Worm (Caenorhabditis elegans) whole organism, L4 larva: Measurements from ENCODE around the gene C43C3.4.

Experiments
- F44E2.7 ChIP-seq: fragments of 200-800 bp; sonication (Bioruptor generic); IDR thresholded peaks from 2 replicates; pipeline ENCODE4 v2.1.2; 2022; ENCODE audit warnings: missing genetic modification characterization, missing compliant biosample characterization
- T20F7.1 ChIP-seq: fragments of 200-800 bp; sonication (Bioruptor generic); optimal IDR thresholded peaks from 2 replicates; lab custom pipeline; 2018; ENCODE audit warnings: mild to moderate bottlenecking, missing genetic modification characterization, missing compliant biosample characterization
- T26A8.4 ChIP-seq: fragments of 200-800 bp; sonication (Bioruptor generic); IDR thresholded peaks from 2 replicates; pipeline ENCODE4 v1.3.6; 2022; ENCODE audit warnings: missing genetic modification characterization, missing compliant biosample characterization
- Y5F2A.4 ChIP-seq: fragments of 200-800 bp; sonication (Bioruptor generic); optimal IDR thresholded peaks from 2 replicates; lab custom pipeline; 2018; ENCODE audit warnings: mild to moderate bottlenecking, missing genetic modification characterization, missing compliant biosample characterization
- aha-1 ChIP-seq: fragments of 150-350 bp; peaks from one replicate; lab custom pipeline; 2014; ENCODE audit warnings: missing biosample characterization, missing genetic modification characterization
- ama-1 ChIP-seq: fragments of 150-350 bp; optimal IDR thresholded peaks from 2 replicates; lab custom pipeline; 2014; ENCODE audit warnings: inconsistent platforms, mixed read lengths
- ceh-20 ChIP-seq: fragments of 200-800 bp; sonication (Bioruptor generic); IDR thresholded peaks from 2 replicates; pipeline ENCODE4 v1.3.6; 2022; ENCODE audit warnings: missing genetic modification reagents, missing genetic modification characterization, missing compliant biosample characterization
- ceh-28 ChIP-seq: fragments of 150-350 bp; optimal IDR thresholded peaks from 2 replicates; lab custom pipeline; 2014; ENCODE audit warnings: missing biosample characterization, missing genetic modification reagents, missing genetic modification characterization
- ceh-82 ChIP-seq: sonication (generic microtip); optimal IDR thresholded peaks from 2 replicates; lab custom pipeline; 2017; ENCODE audit warnings: missing biosample characterization, missing genetic modification characterization
- ctbp-1 ChIP-seq: fragments of 200-800 bp; sonication (Bioruptor generic); IDR thresholded peaks from 2 replicates; pipeline ENCODE4 v1.3.6; 2022; ENCODE audit warnings: missing genetic modification reagents, missing genetic modification characterization, missing compliant biosample characterization
- daf-16 ChIP-seq, 3 experiments: sonication (generic microtip); optimal IDR thresholded peaks; 2 replicates each; lab custom pipeline; 2016 to 2017; ENCODE audit warnings: missing genetic modification characterization in 3 of 3, missing genetic modification reagents in 3 of 3, mild to moderate bottlenecking in 2 of 3, missing compliant biosample characterization in 2 of 3, missing biosample characterization in 1 of 3, moderate library complexity in 1 of 3
- dmd-6 ChIP-seq: fragments of 200-800 bp; sonication (Bioruptor generic); IDR thresholded peaks from 2 replicates; pipeline ENCODE4 v1.3.6; 2022; ENCODE audit warnings: missing genetic modification reagents, missing genetic modification characterization, missing compliant biosample characterization
- dmd-8 ChIP-seq: fragments of 200-800 bp; sonication (Bioruptor generic); IDR thresholded peaks from 2 replicates; pipeline ENCODE4 v1.3.6; 2022; ENCODE audit warnings: missing genetic modification characterization, missing compliant biosample characterization
- dpl-1 ChIP-seq: fragments of 150-350 bp; optimal IDR thresholded peaks from 2 replicates; lab custom pipeline; 2014; ENCODE audit warnings: missing biosample characterization, missing genetic modification reagents, missing genetic modification characterization
- duxl-1 ChIP-seq: sonication (generic microtip); optimal IDR thresholded peaks from 2 replicates; lab custom pipeline; 2016; ENCODE audit warnings: mild to moderate bottlenecking, missing genetic modification characterization, moderate library complexity, missing compliant biosample characterization; ENCODE audit not compliant: poor library complexity
- dve-1 ChIP-seq: sonication (generic microtip); optimal IDR thresholded peaks from 2 replicates; lab custom pipeline; 2017; ENCODE audit warnings: antibody characterized with exemption, mild to moderate bottlenecking, missing genetic modification characterization, missing compliant biosample characterization; ENCODE audit not compliant: insufficient read depth
- egl-27 ChIP-seq: sonication (generic microtip); optimal IDR thresholded peaks from 3 replicates; lab custom pipeline; 2017; ENCODE audit warnings: missing biosample characterization, missing genetic modification reagents, missing genetic modification characterization
- fkh-10 ChIP-seq: fragments of 150-350 bp; optimal IDR thresholded peaks from 2 replicates; lab custom pipeline; 2014; ENCODE audit warnings: missing biosample characterization, missing genetic modification reagents, missing genetic modification characterization
- hlh-11 ChIP-seq: fragments of 200-800 bp; sonication (Bioruptor generic); optimal IDR thresholded peaks from 2 replicates; lab custom pipeline; 2018; ENCODE audit warnings: mild to moderate bottlenecking, missing genetic modification characterization, missing compliant biosample characterization
- jun-1 ChIP-seq: fragments of 150-350 bp; optimal IDR thresholded peaks from 2 replicates; lab custom pipeline; 2014; ENCODE audit warnings: missing biosample characterization, missing genetic modification reagents, missing genetic modification characterization
- lim-7 ChIP-seq: fragments of 200-800 bp; sonication (Bioruptor generic); IDR thresholded peaks from 2 replicates; pipeline ENCODE4 v1.3.6; 2022; ENCODE audit warnings: missing genetic modification characterization, missing compliant biosample characterization
- lin-1 ChIP-seq: fragments of 200-800 bp; sonication (Bioruptor generic); IDR thresholded peaks from 2 replicates; pipeline ENCODE4 v1.3.6; 2022; ENCODE audit warnings: missing genetic modification reagents, missing genetic modification characterization, missing compliant biosample characterization
- lin-29 ChIP-seq: fragments of 200-800 bp; sonication (Bioruptor generic); IDR thresholded peaks from 2 replicates; pipeline ENCODE4 v1.3.6; 2022; ENCODE audit warnings: missing genetic modification reagents, missing genetic modification characterization, missing compliant biosample characterization
- lin-38 ChIP-seq: fragments of 200-800 bp; sonication (Bioruptor generic); IDR thresholded peaks from 2 replicates; pipeline ENCODE4 v1.3.6; 2022; ENCODE audit warnings: missing genetic modification reagents, missing genetic modification characterization, missing compliant biosample characterization
- lin-39 ChIP-seq: fragments of 150-350 bp; optimal IDR thresholded peaks from 2 replicates; lab custom pipeline; 2014; ENCODE audit warnings: missing biosample characterization, missing genetic modification reagents, missing genetic modification characterization
- mep-1 ChIP-seq: fragments of 150-350 bp; sonication (generic microtip); optimal IDR thresholded peaks from 3 replicates; lab custom pipeline; 2014; ENCODE audit warnings: missing biosample characterization, missing genetic modification characterization
- mxl-2 ChIP-seq: fragments of 200-800 bp; sonication (Bioruptor generic); conservative IDR thresholded peaks from 2 replicates; pipeline ENCODE4 v1.3.6; 2022; ENCODE audit warnings: missing genetic modification reagents, missing genetic modification characterization, missing compliant biosample characterization
- mxl-3 ChIP-seq: fragments of 200-800 bp; sonication (Bioruptor generic); optimal IDR thresholded peaks from 2 replicates; lab custom pipeline; 2018; ENCODE audit warnings: mild to moderate bottlenecking, missing genetic modification characterization, missing compliant biosample characterization
- nhr-28 ChIP-seq: fragments of 150-350 bp; optimal IDR thresholded peaks from 2 replicates; lab custom pipeline; 2014; ENCODE audit warnings: missing biosample characterization, missing genetic modification characterization
- php-3 ChIP-seq: fragments of 200-800 bp; sonication (Bioruptor generic); IDR thresholded peaks from 2 replicates; pipeline ENCODE4 v1.3.6; 2022; ENCODE audit warnings: missing genetic modification reagents, missing genetic modification characterization, missing compliant biosample characterization
- pqm-1 ChIP-seq: sonication (generic microtip); optimal IDR thresholded peaks from 2 replicates; lab custom pipeline; 2017; ENCODE audit warnings: missing biosample characterization, missing genetic modification characterization
- rbr-2 ChIP-seq: sonication (generic microtip); optimal IDR thresholded peaks from 2 replicates; lab custom pipeline; 2016; ENCODE audit warnings: missing genotype, missing genetic modification characterization, missing compliant biosample characterization
- sdz-12 ChIP-seq: fragments of 200-800 bp; sonication (Bioruptor generic); optimal IDR thresholded peaks from 2 replicates; lab custom pipeline; 2018; ENCODE audit warnings: mild to moderate bottlenecking, missing genetic modification characterization, missing compliant biosample characterization
- set-16 ChIP-seq: fragments of 200-800 bp; sonication (Bioruptor generic); IDR thresholded peaks from 2 replicates; pipeline ENCODE4 v1.3.6; 2022; ENCODE audit warnings: missing genetic modification reagents, missing genetic modification characterization, missing compliant biosample characterization
- skn-1 ChIP-seq: fragments of 150-350 bp; optimal IDR thresholded peaks from 2 replicates; lab custom pipeline; 2014; ENCODE audit warnings: missing biosample characterization, missing genetic modification characterization
- snpc-4 ChIP-seq: fragments of 150-350 bp; optimal IDR thresholded peaks from 2 replicates; lab custom pipeline; 2014; ENCODE audit warnings: missing biosample characterization, missing genetic modification characterization
- tag-97 ChIP-seq: fragments of 200-800 bp; sonication (Bioruptor generic); IDR thresholded peaks from 2 replicates; pipeline ENCODE4 v1.3.6; 2022; ENCODE audit warnings: missing genetic modification characterization, missing compliant biosample characterization
- tra-1 ChIP-seq: fragments of 200-800 bp; sonication (Bioruptor generic); IDR thresholded peaks from 2 replicates; pipeline ENCODE4 v1.3.6; 2022; ENCODE audit warnings: missing genetic modification reagents, missing genetic modification characterization, missing compliant biosample characterization
- unc-39 ChIP-seq: sonication (generic microtip); optimal IDR thresholded peaks from 2 replicates; lab custom pipeline; 2017; ENCODE audit warnings: missing biosample characterization, missing genetic modification characterization
- unc-62 ChIP-seq, 3 experiments: fragments of 150-350 bp in 1 of 3; sonication (generic microtip); optimal IDR thresholded peaks in 2 of 3; peaks in 1 of 3; 1 replicate in 1 of 3; 2 replicates in 2 of 3; lab custom pipeline; 2014 to 2017; ENCODE audit warnings: missing biosample characterization in 3 of 3, missing genetic modification characterization in 3 of 3, missing genetic modification reagents in 3 of 3, missing genotype in 1 of 3
- vab-7 ChIP-seq: fragments of 200-800 bp; sonication (Bioruptor generic); IDR thresholded peaks from 2 replicates; pipeline ENCODE4 v1.3.6; 2022; ENCODE audit warnings: missing genetic modification reagents, missing genetic modification characterization, missing compliant biosample characterization
- zip-2 ChIP-seq: fragments of 150-350 bp; optimal IDR thresholded peaks from 2 replicates; lab custom pipeline; 2014; ENCODE audit warnings: missing biosample characterization, missing genetic modification characterization
- ztf-11 ChIP-seq: fragments of 150-350 bp; optimal IDR thresholded peaks from 2 replicates; lab custom pipeline; 2014; ENCODE audit warnings: missing biosample characterization, missing genetic modification characterization

The C43C3.4 gene

DNA sequence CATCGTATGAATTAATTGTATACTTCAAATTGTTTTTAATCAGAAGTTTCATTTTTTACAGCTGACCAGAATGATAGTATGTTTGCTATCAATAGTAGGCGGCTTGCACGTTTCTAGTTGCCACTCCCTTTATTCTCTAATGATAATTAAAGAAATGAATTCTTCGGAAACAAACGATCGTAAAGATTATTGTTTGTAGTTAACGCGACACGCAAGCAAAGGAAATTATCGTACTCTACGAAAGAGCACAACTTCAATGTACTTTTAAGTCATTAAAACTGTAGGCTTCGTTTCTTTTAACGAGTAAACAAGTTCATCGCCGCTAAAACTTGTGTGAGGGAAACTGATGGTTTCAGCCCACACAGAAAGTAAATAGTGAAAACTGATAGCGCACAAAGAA lies 4.7 kb upstream of the C43C3.4 start (continued):
- TF ChIP-seq fkh-10 (GFP tag; lab: Kevin White, UChicago) (no peak), ceh-28 (tag; lab: Kevin White, UChicago) (no peak)

DNA sequence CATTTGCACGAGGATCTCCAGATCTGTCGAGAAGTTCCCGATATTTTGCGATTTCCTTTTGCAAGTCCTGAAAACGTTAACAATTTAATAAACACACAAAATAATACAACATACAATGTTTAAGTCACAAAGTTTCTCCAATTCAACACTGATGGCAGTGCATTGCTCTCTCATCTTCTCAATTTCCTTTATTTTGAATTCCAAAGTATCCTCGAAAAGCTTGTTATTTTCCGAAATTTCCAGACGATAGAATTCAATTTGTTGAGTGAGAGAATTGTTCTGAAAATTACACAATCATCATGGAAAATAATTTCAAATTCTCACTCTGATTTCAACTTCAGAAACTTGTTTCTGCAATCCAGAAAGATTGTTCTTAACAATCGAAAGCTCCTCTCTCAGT lies 3.2 kb upstream of the C43C3.4 start:
- TF ChIP-seq ctbp-1 (no peak), unc-62 (GFP tag; optimal IDR thresholded peaks at IDR 0.05 in 1 of 2; lab: Kevin White, UChicago) (peak in 1 of 2 experiments; percentile 91), unc-62 (tag; optimal IDR thresholded peaks at IDR 0.05; lab: Kevin White, UChicago) (no peak), tag-97 (0 out of 2 replicates have a peak, but pooled peaks have one; percentile 54), sdz-12 (GFP tag; lab: Kevin White, UChicago) (no peak), lin-29 (GFP tag; lab: Robert Waterston, UW) (no peak)
- TF ChIP-seq, all 104 proteins: peak for 2

DNA sequence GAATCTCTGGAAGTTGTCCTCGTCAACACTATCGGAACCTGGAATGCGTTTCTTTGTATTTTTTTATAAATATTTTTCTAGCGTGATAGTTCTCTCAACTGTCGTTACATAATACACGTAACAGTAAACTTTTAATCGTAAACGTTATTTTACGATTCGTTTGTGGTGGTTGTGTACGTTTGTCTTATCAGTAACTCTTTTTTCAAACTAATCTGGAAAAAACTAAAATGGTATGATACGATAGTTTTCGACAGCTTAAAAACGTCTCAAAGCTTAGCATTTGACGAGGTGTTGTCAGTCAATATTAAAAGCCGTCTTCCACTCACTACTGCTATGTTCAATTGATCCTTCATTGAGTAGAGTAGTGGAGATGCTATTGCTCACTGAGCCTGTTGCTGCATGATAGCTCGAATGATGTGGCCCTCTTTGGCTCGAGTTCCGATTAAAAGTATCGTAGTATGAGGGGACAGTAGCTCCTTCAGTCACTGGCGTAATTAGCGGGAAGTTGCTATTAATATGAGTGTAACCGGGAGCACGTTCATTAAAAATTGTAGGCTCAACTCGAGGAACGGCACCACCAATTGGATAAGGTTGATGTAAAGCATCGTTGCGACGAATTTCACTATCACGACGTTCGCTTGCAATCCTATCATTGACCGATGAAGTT lies 2.2 kb upstream of the C43C3.4 start:
- no peak for TF ChIP-seq lin-38 (GFP tag; lab: Robert Waterston, UW)
- peak in 1 of 2 experiments; percentile 27 for TF ChIP-seq unc-62 (GFP tag; optimal IDR thresholded peaks at IDR 0.05 in 1 of 2; lab: Kevin White, UChicago)
- no peak for TF ChIP-seq unc-62 (tag; optimal IDR thresholded peaks at IDR 0.05; lab: Kevin White, UChicago)
- no peak for TF ChIP-seq unc-39 (tag; lab: Kevin White, UChicago)
- peak; percentile 50; the same call in 1 of the 2 replicates for TF ChIP-seq php-3 (GFP tag; lab: Robert Waterston, UW)
- no peak for TF ChIP-seq zip-2 (tag; lab: Kevin White, UChicago)
- peak; percentile 22 for TF ChIP-seq hlh-11 (tag; lab: Kevin White, UChicago)
- TF ChIP-seq pqm-1 (tag; lab: Kevin White, UChicago) = peak; percentile 64
- peak; percentile 29; the same call in 1 of the 2 replicates for TF ChIP-seq dmd-6 (GFP tag; lab: Robert Waterston, UW)
- TF ChIP-seq nhr-28 (tag; lab: Kevin White, UChicago) = peak; percentile 42
- peak; percentile 95 for TF ChIP-seq aha-1 (tag; lab: Kevin White, UChicago)
- TF ChIP-seq dve-1 (tag; lab: Kevin White, UChicago) = peak; percentile 59
- TF ChIP-seq daf-16 (GFP tag; optimal IDR thresholded peaks at IDR 0.05; lab: Kevin White, UChicago) = no peak
- peak; percentile 93 for TF ChIP-seq daf-16 (tag; optimal IDR thresholded peaks at IDR 0.05; lab: Kevin White, UChicago)
- peak; percentile 28; the same call in 1 of the 2 replicates for TF ChIP-seq T26A8.4 (GFP tag; lab: Robert Waterston, UW)

DNA sequence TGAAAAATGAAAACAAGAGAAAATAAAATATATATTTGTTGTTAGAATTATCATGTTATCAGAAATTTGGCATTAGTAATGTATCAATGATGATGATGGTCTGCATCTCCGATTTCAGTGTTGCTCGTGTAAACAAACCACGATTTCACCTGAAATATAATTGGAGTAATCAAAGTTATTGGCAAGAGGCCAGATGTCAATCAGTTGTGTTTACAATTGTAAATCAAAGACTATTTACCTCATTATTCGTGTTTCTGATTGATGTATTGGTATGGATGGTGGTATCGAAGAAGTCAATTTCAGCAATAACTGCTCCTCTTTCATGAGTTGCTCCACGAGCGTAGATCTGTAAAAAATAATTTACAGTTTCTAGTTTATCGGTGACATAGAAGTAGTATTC lies 1.3 kb upstream of the C43C3.4 start:
- TF ChIP-seq jun-1 (no peak), dve-1 (tag; lab: Kevin White, UChicago) (peak; percentile 63), rbr-2 (tag; lab: Kevin White, UChicago) (no peak), snpc-4 (no peak), egl-27 (tag; lab: Kevin White, UChicago) (no peak), lim-7 (GFP tag; lab: Robert Waterston, UW) (no peak), ceh-82 (tag; lab: Kevin White, UChicago) (no peak), lin-1 (GFP tag; lab: Robert Waterston, UW) (no peak), ztf-11 (tag; lab: Kevin White, UChicago) (no peak), lin-39 (no peak), Y5F2A.4 (GFP tag; lab: Kevin White, UChicago) (no peak), php-3 (GFP tag; lab: Robert Waterston, UW) (0 out of 2 replicates have a peak, but pooled peaks have one; percentile 16), T20F7.1 (GFP tag; lab: Kevin White, UChicago) (no peak), hlh-11 (tag; lab: Kevin White, UChicago) (peak; percentile 12), dmd-6 (GFP tag; lab: Robert Waterston, UW) (peak; percentile 76), mxl-2 (GFP tag; lab: Robert Waterston, UW) (no peak), mxl-3 (GFP tag; lab: Kevin White, UChicago) (no peak), lin-38 (GFP tag; lab: Robert Waterston, UW) (no peak), skn-1 (tag; lab: Kevin White, UChicago) (no peak), daf-16 (GFP tag; optimal IDR thresholded peaks at IDR 0.05; lab: Kevin White, UChicago) (no peak), daf-16 (tag; optimal IDR thresholded peaks at IDR 0.05; lab: Kevin White, UChicago) (peak; percentile 97), F44E2.7 (GFP tag; lab: Robert Waterston, UW) (no peak), vab-7 (GFP tag; lab: Robert Waterston, UW) (no peak), ama-1 (lab: Kevin White, UChicago) (no peak), duxl-1 (no peak), set-16 (GFP tag; lab: Robert Waterston, UW) (no peak), mep-1 (tag; lab: Kevin White, UChicago) (no peak), dpl-1 (GFP tag; lab: Kevin White, UChicago) (no peak), ceh-20 (0 out of 2 replicates have a peak, but pooled peaks have one; percentile 25), dmd-8 (GFP tag; lab: Robert Waterston, UW) (no peak), tra-1 (GFP tag; lab: Robert Waterston, UW) (peak; percentile 60; the same call in 1 of the 2 replicates)
